Worm (Caenorhabditis elegans) whole organism, late embryonic: ENCODE measurements around the gene rps-5.

Source experiments
- C38D4.7 ChIP-seq: fragments of 200-800 bp; sonication (Bioruptor generic); optimal IDR thresholded peaks from 2 replicates; lab custom pipeline; 2018; ENCODE audit warnings: mild to moderate bottlenecking, missing genetic modification characterization, moderate library complexity, missing compliant biosample characterization
- K02D7.2 ChIP-seq: sonication (generic microtip); optimal IDR thresholded peaks from 2 replicates; lab custom pipeline; 2017; ENCODE audit warnings: mild to moderate bottlenecking, missing genetic modification characterization, missing compliant biosample characterization
- T23F11.4 ChIP-seq: fragments of 200-800 bp; sonication (Bioruptor generic); optimal IDR thresholded peaks from 2 replicates; lab custom pipeline; 2018; ENCODE audit warnings: mild to moderate bottlenecking, missing genetic modification characterization, missing compliant biosample characterization
- Y22D7AL.16 ChIP-seq: sonication (generic microtip); optimal IDR thresholded peaks from 2 replicates; lab custom pipeline; 2016; ENCODE audit warnings: missing genetic modification characterization, missing compliant biosample characterization
- ahr-1 ChIP-seq: sonication (generic microtip); optimal IDR thresholded peaks from 2 replicates; lab custom pipeline; 2016; ENCODE audit warnings: missing genetic modification characterization, missing compliant biosample characterization
- ama-1 ChIP-seq: fragments of 150-350 bp; optimal IDR thresholded peaks from 2 replicates; lab custom pipeline; 2014
- ceh-14 ChIP-seq: sonication (generic microtip); optimal IDR thresholded peaks from 2 replicates; lab custom pipeline; 2016; ENCODE audit warnings: missing genotype, missing genetic modification characterization, missing compliant biosample characterization
- ceh-19 ChIP-seq: fragments of 200-800 bp; sonication (Bioruptor generic); optimal IDR thresholded peaks from 2 replicates; lab custom pipeline; 2018; ENCODE audit warnings: mild to moderate bottlenecking, missing genetic modification characterization, missing compliant biosample characterization
- ceh-2 ChIP-seq: sonication (generic microtip); optimal IDR thresholded peaks from 2 replicates; lab custom pipeline; 2016; ENCODE audit warnings: missing genotype, missing genetic modification characterization, missing compliant biosample characterization
- ceh-22 ChIP-seq: sonication (generic microtip); optimal IDR thresholded peaks from 2 replicates; lab custom pipeline; 2017; ENCODE audit warnings: missing biosample characterization, missing genetic modification characterization
- ceh-24 ChIP-seq: sonication (generic microtip); optimal IDR thresholded peaks from 2 replicates; lab custom pipeline; 2016; ENCODE audit warnings: mild to moderate bottlenecking, missing genetic modification characterization, missing compliant biosample characterization
- ceh-48 ChIP-seq: sonication (generic microtip); optimal IDR thresholded peaks from 2 replicates; lab custom pipeline; 2016; ENCODE audit warnings: missing genetic modification characterization, inconsistent platforms, missing compliant biosample characterization
- ceh-6 ChIP-seq: fragments of 200-800 bp; sonication (Bioruptor generic); optimal IDR thresholded peaks from 2 replicates; lab custom pipeline; 2018; ENCODE audit warnings: mild to moderate bottlenecking, missing genetic modification characterization, missing compliant biosample characterization
- ceh-9 ChIP-seq: sonication (generic microtip); optimal IDR thresholded peaks from 2 replicates; lab custom pipeline; 2016; ENCODE audit warnings: mild to moderate bottlenecking, missing genetic modification characterization, inconsistent platforms, missing compliant biosample characterization
- dve-1 ChIP-seq: sonication (generic microtip); optimal IDR thresholded peaks from 2 replicates; lab custom pipeline; 2017; ENCODE audit warnings: antibody characterized with exemption, mild to moderate bottlenecking, missing genetic modification characterization, missing compliant biosample characterization
- elt-2 ChIP-seq: sonication (generic microtip); optimal IDR thresholded peaks from 2 replicates; lab custom pipeline; 2016; ENCODE audit warnings: missing genetic modification reagents, missing genetic modification characterization, missing compliant biosample characterization
- elt-4 ChIP-seq: sonication (generic microtip); optimal IDR thresholded peaks from 2 replicates; lab custom pipeline; 2016; ENCODE audit warnings: missing genetic modification characterization, missing compliant biosample characterization
- fax-1 ChIP-seq: sonication (generic microtip); optimal IDR thresholded peaks from 2 replicates; lab custom pipeline; 2016; ENCODE audit warnings: missing genotype, missing genetic modification characterization, missing compliant biosample characterization
- fkh-6 ChIP-seq: sonication (generic microtip); optimal IDR thresholded peaks from 2 replicates; lab custom pipeline; 2016; ENCODE audit warnings: missing genetic modification characterization, missing compliant biosample characterization
- hlh-13 ChIP-seq: fragments of 200-800 bp; sonication (Bioruptor generic); optimal IDR thresholded peaks from 2 replicates; lab custom pipeline; 2018; ENCODE audit warnings: mild to moderate bottlenecking, missing genetic modification characterization, missing compliant biosample characterization
- hlh-15 ChIP-seq: sonication (generic microtip); optimal IDR thresholded peaks from 2 replicates; lab custom pipeline; 2016; ENCODE audit warnings: missing genetic modification characterization, missing compliant biosample characterization
- hlh-6 ChIP-seq: sonication (generic microtip); optimal IDR thresholded peaks from 2 replicates; lab custom pipeline; 2016; ENCODE audit warnings: missing genotype, missing genetic modification characterization, missing compliant biosample characterization
- lin-11 ChIP-seq: fragments of 200-800 bp; sonication (Bioruptor generic); optimal IDR thresholded peaks from 2 replicates; lab custom pipeline; 2018; ENCODE audit warnings: mild to moderate bottlenecking, missing genetic modification characterization, missing compliant biosample characterization
- mec-3 ChIP-seq: sonication (generic microtip); optimal IDR thresholded peaks from 2 replicates; lab custom pipeline; 2016; ENCODE audit warnings: borderline replicate concordance, missing genetic modification characterization, missing compliant biosample characterization
- nhr-232 ChIP-seq: sonication (generic microtip); optimal IDR thresholded peaks from 2 replicates; lab custom pipeline; 2016; ENCODE audit warnings: missing genetic modification characterization, missing compliant biosample characterization
- npax-4 ChIP-seq: sonication (generic microtip); optimal IDR thresholded peaks from 2 replicates; lab custom pipeline; 2016; ENCODE audit warnings: missing genetic modification characterization, missing compliant biosample characterization
- pag-3 ChIP-seq: sonication (generic microtip); optimal IDR thresholded peaks from 2 replicates; lab custom pipeline; 2016; ENCODE audit warnings: missing compliant biosample characterization, missing genetic modification characterization, borderline replicate concordance
- pha-2 ChIP-seq: sonication (generic microtip); optimal IDR thresholded peaks from 2 replicates; lab custom pipeline; 2017; ENCODE audit warnings: mild to moderate bottlenecking, missing genetic modification characterization, missing compliant biosample characterization
- pqm-1 ChIP-seq: sonication (generic microtip); optimal IDR thresholded peaks from 2 replicates; lab custom pipeline; 2016; ENCODE audit warnings: missing genetic modification characterization, missing compliant biosample characterization
- ref-2 ChIP-seq: sonication (generic microtip); optimal IDR thresholded peaks from 2 replicates; lab custom pipeline; 2016; ENCODE audit warnings: missing genetic modification characterization, missing compliant biosample characterization
- rnt-1 ChIP-seq: sonication (generic microtip); optimal IDR thresholded peaks from 2 replicates; lab custom pipeline; 2016; ENCODE audit warnings: missing genetic modification characterization, missing compliant biosample characterization
- sdc-2 ChIP-seq: sonication (generic microtip); optimal IDR thresholded peaks from 2 replicates; lab custom pipeline; 2016; ENCODE audit warnings: missing genotype, missing genetic modification characterization, missing compliant biosample characterization
- sox-2 ChIP-seq: fragments of 200-800 bp; sonication (Bioruptor generic); IDR thresholded peaks from 2 replicates; pipeline ENCODE4 v1.3.6; 2022; ENCODE audit warnings: missing genetic modification reagents, missing genetic modification characterization, missing compliant biosample characterization
- sox-4 ChIP-seq: sonication (generic microtip); optimal IDR thresholded peaks from 2 replicates; lab custom pipeline; 2017; ENCODE audit warnings: mild to moderate bottlenecking, missing genetic modification characterization, inconsistent platforms, missing compliant biosample characterization
- syd-9 ChIP-seq: sonication (generic microtip); optimal IDR thresholded peaks from 2 replicates; lab custom pipeline; 2016; ENCODE audit warnings: mild to moderate bottlenecking, missing genetic modification characterization, moderate library complexity, missing compliant biosample characterization
- tbx-2 ChIP-seq: sonication (generic microtip); optimal IDR thresholded peaks from 2 replicates; lab custom pipeline; 2016; ENCODE audit warnings: missing genetic modification characterization, missing compliant biosample characterization
- ttx-3 ChIP-seq: sonication (generic microtip); optimal IDR thresholded peaks from 2 replicates; lab custom pipeline; 2016; ENCODE audit warnings: missing genetic modification reagents, missing genetic modification characterization, missing compliant biosample characterization
- unc-3 ChIP-seq, 2 experiments: fragments of 200-800 bp in 1 of 2; sonication (Bioruptor generic) in 1 of 2; sonication (generic microtip) in 1 of 2; conservative IDR thresholded peaks in 1 of 2; optimal IDR thresholded peaks in 1 of 2; 2 replicates each; pipeline versions ENCODE4 v1.3.6 to Lab custom; 2016 to 2022; ENCODE audit warnings: missing compliant biosample characterization in 2 of 2, missing genetic modification characterization in 2 of 2, missing genetic modification reagents in 1 of 2
- unc-42 ChIP-seq: sonication (generic microtip); optimal IDR thresholded peaks from 2 replicates; lab custom pipeline; 2016; ENCODE audit warnings: missing genotype, missing genetic modification characterization, missing compliant biosample characterization
- unc-86 ChIP-seq: sonication (generic microtip); optimal IDR thresholded peaks from 2 replicates; lab custom pipeline; 2016; ENCODE audit warnings: missing genetic modification characterization, missing compliant biosample characterization
- ztf-16 ChIP-seq: sonication (generic microtip); optimal IDR thresholded peaks from 2 replicates; lab custom pipeline; 2017; ENCODE audit warnings: missing genetic modification characterization, missing compliant biosample characterization

Gene rps-5

DNA sequence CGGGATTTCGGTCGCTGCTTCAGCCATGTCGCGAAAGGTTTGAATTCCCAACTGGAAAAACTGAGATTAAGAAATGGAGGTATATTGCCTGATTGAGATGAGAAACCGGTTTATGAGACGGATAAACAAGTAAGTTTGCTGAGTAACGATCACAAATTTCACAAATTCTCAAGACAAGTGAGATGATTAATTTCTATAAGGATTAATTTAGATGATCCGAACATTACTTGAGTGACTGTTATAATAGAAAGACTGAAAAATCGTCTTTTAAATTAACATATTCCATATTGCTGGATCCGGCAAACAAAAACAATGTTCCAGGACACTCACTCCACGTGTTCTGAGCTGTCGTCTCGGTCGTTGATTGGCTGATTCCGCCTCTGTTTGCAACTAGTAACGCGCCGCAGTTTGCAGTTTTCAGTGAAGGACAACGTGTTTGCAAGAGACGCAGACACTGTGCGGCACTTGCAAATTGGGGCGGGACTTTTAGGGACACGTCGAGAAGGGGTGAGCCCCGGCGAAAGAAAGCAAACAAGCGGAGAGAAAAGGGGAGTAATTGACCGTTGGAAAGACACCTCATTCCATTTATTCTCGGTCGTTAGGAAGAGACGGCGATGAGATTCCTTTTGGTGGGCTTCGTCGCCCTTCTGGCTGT is 8.1 kb upstream of the rps-5 start, which contains the start of the genes imp-2 and enpl-1 (continued):
- no peak for TF ChIP-seq T23F11.4 (GFP tag; lab: Kevin White, UChicago)
- TF ChIP-seq ahr-1 (tag; lab: Kevin White, UChicago): no peak
- TF ChIP-seq unc-86 (tag; lab: Kevin White, UChicago): no peak
- no peak for TF ChIP-seq lin-11 (tag; lab: Kevin White, UChicago)
- peak; percentile 85 for TF ChIP-seq ref-2 (tag; lab: Kevin White, UChicago)
- TF ChIP-seq pqm-1 (tag; lab: Kevin White, UChicago): peak; percentile 61
- no peak for TF ChIP-seq pha-2 (tag; lab: Kevin White, UChicago)
- TF ChIP-seq ceh-6: no peak
- peak; percentile 25 for TF ChIP-seq sox-4 (tag; lab: Kevin White, UChicago)
- no peak for TF ChIP-seq hlh-6 (tag; lab: Kevin White, UChicago)
- no peak for TF ChIP-seq C38D4.7
- TF ChIP-seq ceh-24 (tag; lab: Kevin White, UChicago): no peak
- no peak for TF ChIP-seq ceh-9
- no peak for TF ChIP-seq ceh-48 (tag; lab: Kevin White, UChicago)
- TF ChIP-seq ceh-2 (tag; lab: Kevin White, UChicago): peak; percentile 50
- peak; percentile 93 for TF ChIP-seq tbx-2 (tag; lab: Kevin White, UChicago)
- no peak for TF ChIP-seq ama-1
- TF ChIP-seq pag-3 (tag; lab: Kevin White, UChicago): no peak
- no peak for TF ChIP-seq nhr-232
- peak; percentile 6 for TF ChIP-seq ceh-22 (tag; lab: Kevin White, UChicago)
- peak; percentile 83 for TF ChIP-seq unc-42
- no peak for TF ChIP-seq fkh-6 (tag; lab: Kevin White, UChicago)
- no peak for TF ChIP-seq hlh-15

DNA sequence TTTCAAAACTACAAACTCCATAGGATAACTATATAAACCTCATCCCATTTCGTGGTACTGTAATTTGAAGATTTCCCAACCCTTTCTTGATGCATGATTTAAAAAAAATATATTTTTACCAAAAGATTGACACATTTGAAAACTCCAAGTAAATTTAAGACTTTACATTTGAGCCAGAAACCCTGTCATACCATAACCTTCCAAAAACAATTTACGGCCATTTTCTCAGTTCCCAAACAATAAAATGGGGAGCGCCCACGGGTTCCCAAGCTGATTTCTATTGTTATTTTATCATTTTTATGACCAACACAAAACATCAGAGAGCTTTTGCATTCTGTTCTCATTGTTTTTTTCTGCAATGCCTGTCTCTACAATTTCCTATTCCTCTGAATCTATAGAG is 1.8 kb upstream of the rps-5 start, which contains the start of gene clc-9:
Gene clc-9 (plus strand): TSS at position 301 of the 400 bp plus-strand sequence.
- TF ChIP-seq ceh-14 (tag; lab: Kevin White, UChicago) (no peak), T23F11.4 (GFP tag; lab: Kevin White, UChicago) (no peak), sox-4 (tag; lab: Kevin White, UChicago) (no peak), ceh-19 (GFP tag; lab: Kevin White, UChicago) (no peak), ceh-2 (tag; lab: Kevin White, UChicago) (no peak), rnt-1 (tag; lab: Kevin White, UChicago) (no peak), sox-2 (no peak), pqm-1 (tag; lab: Kevin White, UChicago) (no peak), ztf-16 (tag; lab: Kevin White, UChicago) (no peak), unc-3 (GFP tag; conservative IDR thresholded peaks at IDR 0.05; lab: Robert Waterston, UW) (no peak), unc-3 (tag; optimal IDR thresholded peaks at IDR 0.05; lab: Kevin White, UChicago) (no peak), dve-1 (no peak), elt-2 (no peak), hlh-13 (GFP tag; lab: Kevin White, UChicago) (no peak), K02D7.2 (tag; lab: Kevin White, UChicago) (no peak), unc-42 (no peak)

DNA sequence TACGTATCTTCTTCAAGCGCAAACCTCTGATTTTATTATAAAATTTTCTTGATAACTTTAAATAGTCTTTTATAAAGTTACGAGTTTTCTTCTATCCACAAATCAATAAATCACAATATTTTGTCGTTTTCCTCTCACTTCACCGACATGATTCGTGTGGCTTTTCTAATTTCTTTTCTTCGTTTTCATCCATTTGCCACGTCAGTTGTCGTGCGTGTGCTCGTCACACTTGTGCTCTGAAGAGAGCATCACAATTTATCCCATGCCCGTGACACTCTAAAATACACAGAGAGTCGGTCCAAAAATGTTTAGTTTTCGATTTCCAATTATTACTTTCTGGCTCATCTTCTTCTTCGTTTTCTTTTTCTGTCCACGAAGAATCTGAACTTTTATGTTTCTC is 1.1 kb upstream of the rps-5 start:
- no peak for TF ChIP-seq ttx-3 (tag; lab: Kevin White, UChicago)
- TF ChIP-seq Y22D7AL.16 (tag; lab: Kevin White, UChicago): no peak
- TF ChIP-seq mec-3 (tag; lab: Kevin White, UChicago): no peak
- TF ChIP-seq ceh-9: no peak
- TF ChIP-seq ztf-16 (tag; lab: Kevin White, UChicago): no peak

ce11 chrIV:11109771-11110170 is 1.1 kb downstream of the rps-5 start, which contains the start of gene pigk-1:
TSS of gene pigk-1 (minus strand) at chrIV:11110018.
- TF ChIP-seq fax-1: no peak
- no peak for TF ChIP-seq rnt-1 (tag; lab: Kevin White, UChicago)
- TF ChIP-seq syd-9 (tag; lab: Kevin White, UChicago): no peak
- TF ChIP-seq sdc-2: no peak
- TF ChIP-seq hlh-15: no peak
- no peak for TF ChIP-seq npax-4 (tag; lab: Kevin White, UChicago)
- TF ChIP-seq nhr-232: no peak
- TF ChIP-seq ref-2 (tag; lab: Kevin White, UChicago): no peak
- TF ChIP-seq elt-4 (tag; lab: Kevin White, UChicago): no peak
- no peak for TF ChIP-seq ttx-3 (tag; lab: Kevin White, UChicago)
- no peak for TF ChIP-seq C38D4.7
- TF ChIP-seq pqm-1 (tag; lab: Kevin White, UChicago): no peak
- TF ChIP-seq, all 69 proteins: peak for 0
